Worm (Caenorhabditis elegans) whole organism, L2 larva: Measurements from ENCODE around the gene agr-1.

Experiments
- C34F6.9 ChIP-seq: fragments of 150-350 bp; optimal IDR thresholded peaks from 2 replicates; lab custom pipeline; 2014; ENCODE audit warnings: missing biosample characterization, missing genetic modification characterization
- F13H6.1 ChIP-seq: sonication (generic microtip); optimal IDR thresholded peaks from 2 replicates; lab custom pipeline; 2016; ENCODE audit warnings: missing genetic modification characterization, missing compliant biosample characterization
- R02D3.7 ChIP-seq: fragments of 150-350 bp; optimal IDR thresholded peaks from 2 replicates; lab custom pipeline; 2014; ENCODE audit warnings: missing biosample characterization, missing genetic modification characterization
- Y55F3AM.14 ChIP-seq: fragments of 200-800 bp; sonication (Bioruptor generic); optimal IDR thresholded peaks from 2 replicates; lab custom pipeline; 2018; ENCODE audit warnings: mild to moderate bottlenecking, missing genetic modification characterization, missing compliant biosample characterization
- ZK546.5 ChIP-seq: sonication (generic microtip); optimal IDR thresholded peaks from 2 replicates; lab custom pipeline; 2017; ENCODE audit warnings: missing biosample characterization, missing genetic modification characterization
- alr-1 ChIP-seq: fragments of 150-350 bp; optimal IDR thresholded peaks from 2 replicates; lab custom pipeline; 2014; ENCODE audit warnings: missing biosample characterization, missing genetic modification characterization
- aly-2 ChIP-seq: fragments of 150-350 bp; optimal IDR thresholded peaks from 2 replicates; lab custom pipeline; 2014; ENCODE audit warnings: missing biosample characterization, missing genetic modification characterization
- ama-1 ChIP-seq: fragments of 150-350 bp; optimal IDR thresholded peaks from 2 replicates; lab custom pipeline; 2018; ENCODE audit warnings: inconsistent platforms
- blmp-1 ChIP-seq: sonication (generic microtip); optimal IDR thresholded peaks from 2 replicates; lab custom pipeline; 2017; ENCODE audit warnings: missing genetic modification characterization, mild to moderate bottlenecking, missing compliant biosample characterization, antibody characterized with exemption, moderate library complexity; ENCODE audit not compliant: insufficient read depth
- ceh-16 ChIP-seq: fragments of 150-350 bp; optimal IDR thresholded peaks from 2 replicates; lab custom pipeline; 2014; ENCODE audit warnings: missing biosample characterization, missing genetic modification characterization
- ceh-82 ChIP-seq: fragments of 150-350 bp; optimal IDR thresholded peaks from 2 replicates; lab custom pipeline; 2014; ENCODE audit warnings: missing biosample characterization, missing genetic modification characterization
- crh-2 ChIP-seq: sonication (generic microtip); optimal IDR thresholded peaks from 2 replicates; lab custom pipeline; 2017; ENCODE audit warnings: missing biosample characterization, missing genetic modification characterization
- dmd-4 ChIP-seq: sonication (generic microtip); optimal IDR thresholded peaks from 2 replicates; lab custom pipeline; 2017; ENCODE audit warnings: missing biosample characterization, missing genetic modification characterization
- egl-27 ChIP-seq: sonication (generic microtip); optimal IDR thresholded peaks from 3 replicates; lab custom pipeline; 2017; ENCODE audit warnings: missing biosample characterization, missing genetic modification reagents, missing genetic modification characterization
- elt-1 ChIP-seq: fragments of 150-350 bp; optimal IDR thresholded peaks from 2 replicates; lab custom pipeline; 2014; ENCODE audit warnings: missing biosample characterization, missing genetic modification characterization
- elt-3 ChIP-seq: sonication (generic microtip); optimal IDR thresholded peaks from 2 replicates; lab custom pipeline; 2017; ENCODE audit warnings: missing biosample characterization, missing genetic modification characterization
- fos-1 ChIP-seq: fragments of 150-350 bp; optimal IDR thresholded peaks from 2 replicates; lab custom pipeline; 2014; ENCODE audit warnings: missing biosample characterization, missing genetic modification characterization
- gmeb-1 ChIP-seq: fragments of 150-350 bp; optimal IDR thresholded peaks from 2 replicates; lab custom pipeline; 2014; ENCODE audit warnings: missing biosample characterization, missing genetic modification characterization
- lin-11 ChIP-seq: fragments of 150-350 bp; sonication (generic microtip); optimal IDR thresholded peaks from 2 replicates; lab custom pipeline; 2014; ENCODE audit warnings: missing biosample characterization, missing genetic modification characterization, inconsistent platforms, mixed read lengths
- lin-13 ChIP-seq: fragments of 150-350 bp; optimal IDR thresholded peaks from 2 replicates; lab custom pipeline; 2014; ENCODE audit warnings: missing biosample characterization, missing genetic modification reagents, missing genetic modification characterization
- lin-39 ChIP-seq: fragments of 150-350 bp; optimal IDR thresholded peaks from 2 replicates; lab custom pipeline; 2014; ENCODE audit warnings: missing biosample characterization, missing genetic modification reagents, missing genetic modification characterization
- lsy-2 ChIP-seq, 2 experiments: fragments of 150-350 bp in 1 of 2; sonication (generic microtip) in 1 of 2; optimal IDR thresholded peaks; 2 replicates each; lab custom pipeline; 2014 to 2017; ENCODE audit warnings: missing biosample characterization in 2 of 2, missing genetic modification characterization in 2 of 2
- mab-5 ChIP-seq: fragments of 150-350 bp; optimal IDR thresholded peaks from 2 replicates; lab custom pipeline; 2014; ENCODE audit warnings: missing biosample characterization, missing genetic modification characterization
- mbf-1 ChIP-seq: sonication (generic microtip); optimal IDR thresholded peaks from 2 replicates; lab custom pipeline; 2017; ENCODE audit warnings: missing biosample characterization, missing genetic modification characterization
- mdl-1 ChIP-seq, 2 experiments: fragments of 150-350 bp in 1 of 2; sonication (generic microtip) in 1 of 2; optimal IDR thresholded peaks; 2 replicates each; lab custom pipeline; 2017; ENCODE audit warnings: missing biosample characterization in 2 of 2, missing genetic modification characterization in 2 of 2
- nhr-10 ChIP-seq: sonication (generic microtip); optimal IDR thresholded peaks from 2 replicates; lab custom pipeline; 2017; ENCODE audit warnings: missing biosample characterization, missing genetic modification characterization
- nhr-11 ChIP-seq: fragments of 150-350 bp; optimal IDR thresholded peaks from 2 replicates; lab custom pipeline; 2014; ENCODE audit warnings: missing biosample characterization, missing genetic modification characterization
- nhr-12 ChIP-seq: fragments of 150-350 bp; optimal IDR thresholded peaks from 2 replicates; lab custom pipeline; 2014; ENCODE audit warnings: missing biosample characterization, missing genetic modification characterization
- nhr-129 ChIP-seq: fragments of 150-350 bp; optimal IDR thresholded peaks from 2 replicates; lab custom pipeline; 2014; ENCODE audit warnings: missing biosample characterization, missing genetic modification characterization
- nhr-21 ChIP-seq: fragments of 150-350 bp; optimal IDR thresholded peaks from 2 replicates; lab custom pipeline; 2014; ENCODE audit warnings: missing biosample characterization, missing genetic modification characterization
- nhr-23 ChIP-seq: fragments of 150-350 bp; optimal IDR thresholded peaks from 2 replicates; lab custom pipeline; 2014; ENCODE audit warnings: missing biosample characterization, missing genetic modification reagents, missing genetic modification characterization
- nhr-237 ChIP-seq: fragments of 150-350 bp; optimal IDR thresholded peaks from 2 replicates; lab custom pipeline; 2014; ENCODE audit warnings: missing biosample characterization, missing genetic modification characterization
- nhr-25 ChIP-seq: fragments of 150-350 bp; sonication (generic microtip); optimal IDR thresholded peaks from 3 replicates; lab custom pipeline; 2014; ENCODE audit warnings: missing biosample characterization, missing genetic modification characterization
- nhr-6 ChIP-seq: fragments of 150-350 bp; optimal IDR thresholded peaks from 2 replicates; lab custom pipeline; 2014; ENCODE audit warnings: missing biosample characterization, missing genetic modification characterization
- nhr-77 ChIP-seq: fragments of 150-350 bp; optimal IDR thresholded peaks from 2 replicates; lab custom pipeline; 2014; ENCODE audit warnings: missing biosample characterization, missing genetic modification characterization
- peb-1 ChIP-seq: fragments of 150-350 bp; optimal IDR thresholded peaks from 2 replicates; lab custom pipeline; 2014; ENCODE audit warnings: missing biosample characterization, missing genetic modification characterization
- sem-4 ChIP-seq: fragments of 150-350 bp; optimal IDR thresholded peaks from 2 replicates; lab custom pipeline; 2014; ENCODE audit warnings: missing biosample characterization, missing genetic modification reagents, missing genetic modification characterization
- skn-1 ChIP-seq: sonication (generic microtip); optimal IDR thresholded peaks from 2 replicates; lab custom pipeline; 2017; ENCODE audit warnings: missing biosample characterization, missing genetic modification characterization
- sma-3 ChIP-seq: sonication (generic microtip); optimal IDR thresholded peaks from 2 replicates; lab custom pipeline; 2016; ENCODE audit warnings: missing genetic modification reagents, missing genetic modification characterization, missing compliant biosample characterization
- sma-9 ChIP-seq, 2 experiments: fragments of 150-350 bp in 1 of 2; sonication (generic microtip) in 1 of 2; optimal IDR thresholded peaks; 2 replicates each; lab custom pipeline; 2014 to 2016; ENCODE audit warnings: missing genetic modification characterization in 2 of 2, mild to moderate bottlenecking in 1 of 2, missing biosample characterization in 1 of 2, missing compliant biosample characterization in 1 of 2, missing genetic modification reagents in 1 of 2, moderate library complexity in 1 of 2
- snpc-4 ChIP-seq: fragments of 150-350 bp; optimal IDR thresholded peaks from 2 replicates; lab custom pipeline; 2014; ENCODE audit warnings: missing biosample characterization, missing genetic modification characterization
- unc-39 ChIP-seq: fragments of 150-350 bp; optimal IDR thresholded peaks from 2 replicates; lab custom pipeline; 2014; ENCODE audit warnings: missing biosample characterization, missing genetic modification characterization
- unc-55 ChIP-seq: fragments of 150-350 bp; sonication (generic microtip); optimal IDR thresholded peaks from 3 replicates; lab custom pipeline; 2014; ENCODE audit warnings: missing biosample characterization, missing genetic modification reagents, missing genetic modification characterization
- unc-62 ChIP-seq: fragments of 150-350 bp; optimal IDR thresholded peaks from 2 replicates; lab custom pipeline; 2014; ENCODE audit warnings: missing biosample characterization, missing genetic modification reagents, missing genetic modification characterization
- zag-1 ChIP-seq: fragments of 150-350 bp; optimal IDR thresholded peaks from 2 replicates; lab custom pipeline; 2014; ENCODE audit warnings: missing biosample characterization, missing genetic modification characterization
- ztf-1 ChIP-seq: fragments of 200-800 bp; sonication (Bioruptor generic); conservative IDR thresholded peaks from 2 replicates; pipeline ENCODE4 v1.3.6; 2022; ENCODE audit warnings: missing genetic modification characterization, missing compliant biosample characterization
- ztf-11 ChIP-seq: sonication (generic microtip); optimal IDR thresholded peaks from 2 replicates; lab custom pipeline; 2017; ENCODE audit warnings: missing biosample characterization, missing genetic modification characterization
- ztf-4 ChIP-seq: fragments of 150-350 bp; optimal IDR thresholded peaks from 2 replicates; lab custom pipeline; 2014; ENCODE audit warnings: missing biosample characterization, missing genetic modification characterization

The agr-1 gene

DNA sequence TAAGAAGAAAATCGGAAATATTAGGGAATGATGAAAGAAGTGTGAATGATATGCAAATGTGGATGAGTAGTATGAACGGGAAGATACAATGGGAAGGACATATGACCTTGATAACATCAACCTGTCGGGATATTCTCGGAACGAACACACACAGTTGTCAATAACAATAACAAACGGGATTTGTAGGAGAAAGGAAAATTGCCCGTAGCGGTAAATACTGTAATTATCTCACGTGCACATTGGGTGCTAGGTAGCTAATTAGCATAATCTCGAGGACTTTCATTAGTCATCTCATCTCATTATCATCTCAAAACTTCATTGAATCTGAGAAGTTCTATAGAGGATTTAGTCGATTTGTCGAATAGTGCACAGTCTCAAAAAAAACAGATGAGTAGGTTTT is 62.0 kb downstream of the agr-1 start:
- TF ChIP-seq snpc-4 (tag; lab: Kevin White, UChicago) (no peak), unc-39 (tag; lab: Kevin White, UChicago) (no peak), unc-55 (GFP tag; lab: Kevin White, UChicago) (no peak), C34F6.9 (tag; lab: Kevin White, UChicago) (no peak), alr-1 (no peak), sma-9 (GFP tag; optimal IDR thresholded peaks at IDR 0.05; lab: Kevin White, UChicago) (no peak), sma-9 (tag; optimal IDR thresholded peaks at IDR 0.05; lab: Kevin White, UChicago) (no peak), ceh-82 (tag; lab: Kevin White, UChicago) (no peak), nhr-23 (tag; lab: Kevin White, UChicago) (no peak), unc-62 (GFP tag; lab: Kevin White, UChicago) (no peak), R02D3.7 (tag; lab: Kevin White, UChicago) (no peak), nhr-11 (tag; lab: Kevin White, UChicago) (no peak), sma-3 (no peak), dmd-4 (tag; lab: Kevin White, UChicago) (no peak), nhr-25 (tag; lab: Kevin White, UChicago) (no peak), nhr-12 (tag; lab: Kevin White, UChicago) (no peak), ztf-4 (no peak), ztf-1 (GFP tag; lab: Robert Waterston, UW) (no peak)

- TF ChIP-seq gmeb-1 (tag; lab: Kevin White, UChicago) (no peak), unc-62 (GFP tag; lab: Kevin White, UChicago) (no peak), mdl-1 (tag; optimal IDR thresholded peaks at IDR 0.05; lab: Kevin White, UChicago) (no peak), peb-1 (tag; lab: Kevin White, UChicago) (no peak), ceh-16 (tag; lab: Kevin White, UChicago) (no peak), nhr-23 (tag; lab: Kevin White, UChicago) (no peak), sma-9 (GFP tag; optimal IDR thresholded peaks at IDR 0.05; lab: Kevin White, UChicago) (peak; percentile 84), sma-9 (tag; optimal IDR thresholded peaks at IDR 0.05; lab: Kevin White, UChicago) (no peak), zag-1 (tag; lab: Kevin White, UChicago) (no peak), ama-1 (no peak), egl-27 (tag; lab: Kevin White, UChicago) (peak; percentile 9), aly-2 (tag; lab: Kevin White, UChicago) (no peak), mab-5 (tag; lab: Kevin White, UChicago) (no peak), alr-1 (no peak), F13H6.1 (tag; lab: Kevin White, UChicago) (no peak), nhr-12 (tag; lab: Kevin White, UChicago) (no peak), nhr-10 (tag; lab: Kevin White, UChicago) (no peak), sem-4 (peak; percentile 16), nhr-77 (tag; lab: Kevin White, UChicago) (no peak), elt-1 (tag; lab: Kevin White, UChicago) (peak; percentile 42), nhr-25 (tag; lab: Kevin White, UChicago) (no peak), elt-3 (tag; lab: Kevin White, UChicago) (no peak), crh-2 (no peak), lin-11 (no peak), nhr-6 (tag; lab: Kevin White, UChicago) (no peak), nhr-21 (tag; lab: Kevin White, UChicago) (peak; percentile 92), unc-55 (GFP tag; lab: Kevin White, UChicago) (no peak), nhr-11 (tag; lab: Kevin White, UChicago) (no peak), ceh-82 (tag; lab: Kevin White, UChicago) (no peak), ztf-1 (GFP tag; lab: Robert Waterston, UW) (no peak), unc-39 (tag; lab: Kevin White, UChicago) (no peak), ztf-11 (tag; lab: Kevin White, UChicago) (no peak), snpc-4 (tag; lab: Kevin White, UChicago) (no peak), sma-3 (peak; percentile 51), ztf-4 (no peak), skn-1 (tag; lab: Kevin White, UChicago) (no peak), ZK546.5 (tag; lab: Kevin White, UChicago) (no peak), C34F6.9 (tag; lab: Kevin White, UChicago) (no peak), R02D3.7 (tag; lab: Kevin White, UChicago) (no peak), lsy-2 (tag; optimal IDR thresholded peaks at IDR 0.05; lab: Kevin White, UChicago) (peak in 1 of 2 experiments; percentile 63), Y55F3AM.14 (GFP tag; lab: Kevin White, UChicago) (no peak), lin-13 (GFP tag; lab: Kevin White, UChicago) (no peak), nhr-237 (tag; lab: Kevin White, UChicago) (no peak), mbf-1 (tag; lab: Kevin White, UChicago) (no peak), lin-39 (tag; lab: Kevin White, UChicago) (no peak), nhr-129 (tag; lab: Kevin White, UChicago) (no peak), blmp-1 (tag; lab: Kevin White, UChicago) (peak; percentile 92), fos-1 (tag; lab: Kevin White, UChicago) (peak; percentile 33), dmd-4 (tag; lab: Kevin White, UChicago) (no peak)
These were observed 62.6 kb downstream of the agr-1 start, which contains the start of the genes dpy-10 and T14B4.19 for ce11 chrII:6712177-6712981. dpy-10 (minus strand) TSS chrII:6712227. T14B4.19 (minus strand) TSS chrII:6712931.
